Fruit fly (Drosophila melanogaster): Measurements from ENCODE around the gene CanA1.

Gene CanA1

DNA sequence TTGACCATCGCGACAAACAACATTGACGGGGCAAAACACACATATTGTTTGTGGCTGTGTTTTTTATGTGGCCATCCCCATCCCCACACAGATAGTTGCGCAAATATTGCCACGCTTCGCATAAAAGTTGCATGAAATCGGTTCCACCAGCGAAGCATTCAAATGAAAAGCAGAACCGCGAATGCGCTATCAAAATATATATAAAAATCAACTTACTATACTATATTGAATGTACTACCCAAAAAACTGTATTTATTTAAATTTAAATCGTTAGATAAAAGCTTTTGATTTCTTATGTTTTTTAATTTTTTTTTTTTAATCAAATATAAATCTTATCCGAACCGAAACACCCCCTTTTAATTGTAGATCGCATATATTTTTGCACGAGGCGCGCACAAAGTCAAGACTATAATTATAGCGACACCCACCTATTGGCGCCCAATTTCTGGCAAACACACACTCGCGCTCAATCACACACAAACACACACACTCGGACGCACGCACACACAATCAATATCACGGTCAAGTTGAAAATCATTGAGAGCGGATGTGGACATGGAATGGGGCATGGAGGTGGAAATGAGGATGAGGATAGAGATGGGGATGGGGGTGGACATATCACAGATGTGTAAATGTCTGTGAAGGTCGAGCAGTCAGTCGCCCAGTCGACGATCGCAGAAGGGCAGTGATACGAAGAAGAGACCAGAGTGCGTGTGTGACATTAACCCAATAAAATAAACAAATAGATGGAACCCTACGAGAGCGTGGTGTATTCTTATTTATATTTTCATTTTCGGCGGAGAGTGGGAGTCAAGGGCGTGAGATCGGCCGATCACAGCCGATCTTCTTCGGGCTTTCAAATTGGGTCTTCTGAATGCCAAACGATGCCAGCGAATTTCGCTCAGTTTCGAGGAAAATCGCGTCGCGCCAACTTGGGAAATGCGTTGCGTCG is at the start of gene CanA1:
TSS of gene CanA1 (plus strand) at position 902 of the 952 bp plus-strand sequence.
- no peak for TF ChIP-seq CG31627 (GFP tag; optimal IDR thresholded peaks at IDR 0.05)
- 0 out of 2 replicates have a peak, but pooled peaks have one; percentile 17 for TF ChIP-seq CG15336 (GFP tag; IDR thresholded peaks at IDR 0.05)
- 0 out of 3 replicates have a peak, but pooled peaks have one; percentile 31 for TF ChIP-seq CG8119 (GFP tag; IDR thresholded peaks at IDR 0.05)
- peak; percentile 47; the same call in 1 of the 3 replicates for TF ChIP-seq eg (GFP tag; IDR thresholded peaks at IDR 0.05)

DNA sequence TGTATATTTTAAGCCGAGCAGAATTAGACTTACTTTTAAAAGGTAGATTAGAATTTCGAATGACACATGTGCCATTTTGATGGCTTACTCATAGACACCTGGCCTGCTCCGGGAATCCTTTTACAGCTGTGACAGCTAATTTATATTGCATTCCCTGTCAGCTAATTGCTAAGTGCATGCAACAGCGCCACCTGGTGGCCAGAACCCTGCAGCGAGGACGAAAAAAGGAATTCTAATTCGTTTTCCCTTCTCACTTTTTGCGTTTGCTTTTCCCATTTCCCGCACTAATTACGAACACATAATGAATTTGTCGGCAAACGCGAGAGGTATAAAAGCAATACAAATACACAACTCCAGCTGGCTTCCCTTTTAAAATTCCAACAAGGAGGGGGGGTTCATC is 49.2 kb upstream of the CanA1 start, which contains the start of gene CG31008:
TSS of gene CG31008 (minus strand) at position 59 of the 400 bp plus-strand sequence.
- TF ChIP-seq Hr38 (GFP tag; optimal IDR thresholded peaks at IDR 0.05) = no peak
- TF ChIP-seq Met (GFP tag; optimal IDR thresholded peaks at IDR 0.05) = no peak
- no peak for TF ChIP-seq CG3032 (tag; optimal IDR thresholded peaks at IDR 0.05)
- no peak for TF ChIP-seq dac (GFP tag; optimal IDR thresholded peaks at IDR 0.05)
- TF ChIP-seq ss (GFP tag; optimal IDR thresholded peaks at IDR 0.05) = no peak
- TF ChIP-seq vri (GFP tag; optimal IDR thresholded peaks at IDR 0.05) = no peak
- TF ChIP-seq fd85E (GFP tag; optimal IDR thresholded peaks at IDR 0.05) = no peak
- no peak for TF ChIP-seq CG7368 (GFP tag; optimal IDR thresholded peaks at IDR 0.05)
- TF ChIP-seq CG6854 (GFP tag; optimal IDR thresholded peaks at IDR 0.05) = no peak
- TF ChIP-seq esn (GFP tag; optimal IDR thresholded peaks at IDR 0.05) = no peak
- TF ChIP-seq fkh (GFP tag; optimal IDR thresholded peaks at IDR 0.05) = no peak
- no peak for TF ChIP-seq CG6276 (GFP tag; optimal IDR thresholded peaks at IDR 0.05)
- TF ChIP-seq dsx (GFP tag; optimal IDR thresholded peaks at IDR 0.05; ENCODE audit: poor library complexity, severe bottlenecking) = no peak
- no peak for TF ChIP-seq CG11294 (GFP tag; IDR thresholded peaks at IDR 0.05)
- TF ChIP-seq salr (GFP tag; optimal IDR thresholded peaks at IDR 0.05) = no peak
- no peak for TF ChIP-seq net (GFP tag; optimal IDR thresholded peaks at IDR 0.05)
- TF ChIP-seq CG8119 (GFP tag; IDR thresholded peaks at IDR 0.05) = no peak
- TF ChIP-seq CG3919 (GFP tag; optimal IDR thresholded peaks at IDR 0.05) = no peak
- no peak for TF ChIP-seq CG6792 (GFP tag; optimal IDR thresholded peaks at IDR 0.05)

DNA sequence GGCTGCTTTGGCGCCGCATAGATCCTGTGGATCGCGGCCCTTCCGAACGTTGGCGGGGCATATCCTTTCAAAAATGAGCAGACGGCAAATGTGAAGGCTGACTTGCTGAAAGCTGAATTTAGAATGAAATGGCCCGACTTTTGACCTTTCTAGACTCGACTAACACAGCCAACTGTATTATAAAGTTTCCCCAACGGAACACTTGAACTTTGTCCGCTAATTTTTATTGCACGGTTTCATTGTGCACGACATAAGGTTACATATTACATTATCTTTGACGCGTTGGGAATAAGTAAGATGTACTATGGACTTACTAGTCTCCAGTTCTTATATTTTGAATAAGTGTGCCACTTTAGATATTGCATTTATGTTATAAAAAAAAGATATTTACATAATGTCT is 46.8 kb upstream of the CanA1 start, which contains the start of gene CG31007:
TSS of gene CG31007 (minus strand) at position 101 of the 400 bp plus-strand sequence.
- TF ChIP-seq svp (GFP tag) = peak; percentile 32
- no peak for TF ChIP-seq CG8632 (GFP tag; optimal IDR thresholded peaks at IDR 0.05)
- TF ChIP-seq achi (GFP tag; optimal IDR thresholded peaks at IDR 0.05) = no peak

DNA sequence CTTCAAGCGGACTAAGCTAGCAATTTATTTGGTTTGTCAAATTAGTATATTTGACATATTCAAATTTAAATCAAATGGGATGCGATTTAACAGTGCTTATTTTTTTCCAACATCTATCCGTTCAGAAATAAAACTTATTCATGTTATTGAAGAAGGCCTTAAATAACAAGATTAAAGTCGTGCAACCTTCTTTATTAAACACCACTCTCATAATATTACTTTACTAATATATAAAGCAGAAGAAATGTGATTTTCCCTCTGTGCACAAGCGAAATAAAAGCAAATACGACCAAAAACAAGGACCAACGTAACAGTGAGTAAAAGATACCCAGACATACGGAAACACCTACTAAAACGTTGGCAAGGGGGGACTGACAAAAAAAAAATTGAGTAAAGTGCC is 32.6 kb upstream of the CanA1 start:
- peak; percentile 70 for TF ChIP-seq svp (GFP tag)
- peak; percentile 52 for TF ChIP-seq Eip78C (GFP tag)
- TF ChIP-seq lz (GFP tag; optimal IDR thresholded peaks at IDR 0.05) = no peak
- no peak for TF ChIP-seq CG8632 (GFP tag; optimal IDR thresholded peaks at IDR 0.05)
- TF ChIP-seq Sox102F (GFP tag; optimal IDR thresholded peaks at IDR 0.05) = no peak
- no peak for TF ChIP-seq Lpt (GFP tag; optimal IDR thresholded peaks at IDR 0.05)
- no peak for TF ChIP-seq CG3032 (tag; optimal IDR thresholded peaks at IDR 0.05)
- TF ChIP-seq CG11902 (GFP tag; optimal IDR thresholded peaks at IDR 0.05) = no peak
- peak; percentile 7 for TF ChIP-seq pdm3 (GFP tag; optimal IDR thresholded peaks at IDR 0.05)
- no peak for TF ChIP-seq Eip93F (GFP tag; optimal IDR thresholded peaks at IDR 0.05)
- TF ChIP-seq topi (GFP tag; optimal IDR thresholded peaks at IDR 0.05) = no peak
- TF ChIP-seq achi (GFP tag; optimal IDR thresholded peaks at IDR 0.05) = no peak

DNA sequence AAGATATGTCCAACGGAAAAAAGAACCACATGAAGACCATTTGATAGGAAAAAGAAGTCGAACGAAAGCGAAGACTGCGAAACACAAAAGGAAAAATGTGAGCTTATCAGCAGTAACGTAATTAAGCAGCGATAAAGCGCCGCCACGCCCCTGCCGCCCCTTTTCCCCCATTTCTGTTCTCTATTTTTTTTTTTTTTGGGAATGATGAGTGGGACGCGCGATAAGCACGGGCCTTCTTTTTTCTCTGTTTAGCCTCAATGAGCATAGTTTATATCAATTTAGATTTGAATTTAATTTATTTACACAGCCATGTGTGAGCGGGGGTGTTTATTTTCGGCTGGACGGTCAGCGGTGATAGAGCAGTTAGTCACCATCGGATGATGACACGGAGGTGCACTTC is 29.1 kb upstream of the CanA1 start:
- no peak for TF ChIP-seq CG11902 (GFP tag; optimal IDR thresholded peaks at IDR 0.05)
- peak; percentile 53 for TF ChIP-seq vri (GFP tag; optimal IDR thresholded peaks at IDR 0.05)
- peak; percentile 61 for TF ChIP-seq fkh (GFP tag; optimal IDR thresholded peaks at IDR 0.05)
